Fruit fly (Drosophila melanogaster): ENCODE data around the gene Ada2a.

Ada2a gene

dm6 chr3R:18255281-18255680, at the start of gene Ada2a, which contains the start of the genes Polr2D, Tgs1 and moi:
Gene Ada2a (minus strand): TSS chr3R:18255487.
Gene Polr2D (minus strand): TSS chr3R:18255487.
Gene Tgs1 (plus strand): TSS chr3R:18255530.
Gene moi (plus strand): TSS chr3R:18255530.
- no peak for TF ChIP-seq CG34367 (tag; optimal IDR thresholded peaks at IDR 0.05)
- no peak for TF ChIP-seq CG10348 (GFP tag; IDR thresholded peaks at IDR 0.05)
- TF ChIP-seq CG8301 (tag; optimal IDR thresholded peaks at IDR 0.05) = no peak
- TF ChIP-seq CG12605 (GFP tag; IDR thresholded peaks at IDR 0.05) = no peak
- TF ChIP-seq EcR (GFP tag; optimal IDR thresholded peaks at IDR 0.05) = no peak
- TF ChIP-seq Pif1B (GFP tag; optimal IDR thresholded peaks at IDR 0.05) = no peak
- TF ChIP-seq Pif1A (GFP tag; optimal IDR thresholded peaks at IDR 0.05) = no peak
- no peak for TF ChIP-seq Snoo (tag; optimal IDR thresholded peaks at IDR 0.05)
- no peak for TF ChIP-seq CG32121 (GFP tag; IDR thresholded peaks at IDR 0.05)
- TF ChIP-seq CG15710 (tag; optimal IDR thresholded peaks at IDR 0.05) = no peak
- no peak for TF ChIP-seq Ets98B (GFP tag; IDR thresholded peaks at IDR 0.05)
- no peak for TF ChIP-seq CG9948 (tag; optimal IDR thresholded peaks at IDR 0.05)
- no peak for TF ChIP-seq gl (tag; optimal IDR thresholded peaks at IDR 0.05)
- no peak for TF ChIP-seq D1 (tag; optimal IDR thresholded peaks at IDR 0.05)
- no peak for TF ChIP-seq fd96Ca (GFP tag; IDR thresholded peaks at IDR 0.05)
- TF ChIP-seq rn (GFP tag; IDR thresholded peaks at IDR 0.05) = no peak
- no peak for TF ChIP-seq CG13204 (GFP tag; optimal IDR thresholded peaks at IDR 0.05)
- no peak for TF ChIP-seq CG8159 (tag; optimal IDR thresholded peaks at IDR 0.05)
- no peak for TF ChIP-seq CG17806 (tag; optimal IDR thresholded peaks at IDR 0.05)

dm6 chr3R:18302749-18303148, 47.5 kb upstream of the Ada2a start, which contains the start of gene CG7126:
Gene CG7126 (minus strand): TSS chr3R:18302849.
- TF ChIP-seq CG4496 (GFP tag; IDR thresholded peaks at IDR 0.05) (no peak), CG8301 (tag; optimal IDR thresholded peaks at IDR 0.05) (no peak), CG32121 (GFP tag; IDR thresholded peaks at IDR 0.05) (no peak), Pif1B (GFP tag; optimal IDR thresholded peaks at IDR 0.05) (no peak), gl (tag; optimal IDR thresholded peaks at IDR 0.05) (no peak), CG17806 (tag; optimal IDR thresholded peaks at IDR 0.05) (no peak), rn (GFP tag; IDR thresholded peaks at IDR 0.05) (no peak), CG12605 (GFP tag; IDR thresholded peaks at IDR 0.05) (no peak), Snoo (tag; optimal IDR thresholded peaks at IDR 0.05) (no peak), CG9948 (tag; optimal IDR thresholded peaks at IDR 0.05) (no peak), CG34367 (tag; optimal IDR thresholded peaks at IDR 0.05) (no peak), Pif1A (GFP tag; optimal IDR thresholded peaks at IDR 0.05) (no peak), Ets98B (GFP tag; IDR thresholded peaks at IDR 0.05) (no peak), CG8159 (tag; optimal IDR thresholded peaks at IDR 0.05) (no peak), CG15710 (tag; optimal IDR thresholded peaks at IDR 0.05) (no peak)

- TF ChIP-seq fd96Ca (GFP tag; IDR thresholded peaks at IDR 0.05) = no peak
- TF ChIP-seq D1 (tag; optimal IDR thresholded peaks at IDR 0.05) = peak; percentile 76
- no peak for TF ChIP-seq Snoo (tag; optimal IDR thresholded peaks at IDR 0.05)
- no peak for TF ChIP-seq gl (tag; optimal IDR thresholded peaks at IDR 0.05)
- TF ChIP-seq CG15710 (tag; optimal IDR thresholded peaks at IDR 0.05) = no peak
- TF ChIP-seq CG4496 (GFP tag; IDR thresholded peaks at IDR 0.05) = no peak
- TF ChIP-seq CG34367 (tag; optimal IDR thresholded peaks at IDR 0.05) = no peak
- no peak for TF ChIP-seq CG17806 (tag; optimal IDR thresholded peaks at IDR 0.05)
These were observed 46.3 kb upstream of the Ada2a start, which contains the start of gene Polr1E for dm6 chr3R:18301569-18301968. Gene Polr1E (minus strand): TSS chr3R:18301728.

- TF ChIP-seq CG4496 (GFP tag; IDR thresholded peaks at IDR 0.05) (peak; percentile 76; the same call in 1 of the 3 replicates), CG17806 (tag; optimal IDR thresholded peaks at IDR 0.05) (peak; percentile 58), Ets98B (GFP tag; IDR thresholded peaks at IDR 0.05) (peak; percentile 62), fd96Ca (GFP tag; IDR thresholded peaks at IDR 0.05) (peak; percentile 59), rn (GFP tag; IDR thresholded peaks at IDR 0.05) (0 out of 2 replicates have a peak, but pooled peaks have one; percentile 8), CG15710 (tag; optimal IDR thresholded peaks at IDR 0.05) (peak; percentile 68), Pif1A (GFP tag; optimal IDR thresholded peaks at IDR 0.05) (no peak), CG10348 (GFP tag; IDR thresholded peaks at IDR 0.05) (no peak), gl (tag; optimal IDR thresholded peaks at IDR 0.05) (no peak), Snoo (tag; optimal IDR thresholded peaks at IDR 0.05) (peak; percentile 20), CG8159 (tag; optimal IDR thresholded peaks at IDR 0.05) (no peak), Pif1B (GFP tag; optimal IDR thresholded peaks at IDR 0.05) (no peak), CG34367 (tag; optimal IDR thresholded peaks at IDR 0.05) (peak; percentile 51), CG13204 (GFP tag; optimal IDR thresholded peaks at IDR 0.05) (no peak), EcR (GFP tag; optimal IDR thresholded peaks at IDR 0.05) (no peak), CG14655 (GFP tag; optimal IDR thresholded peaks at IDR 0.05) (no peak), D1 (tag; optimal IDR thresholded peaks at IDR 0.05) (no peak), CG32121 (GFP tag; IDR thresholded peaks at IDR 0.05) (no peak), CG12605 (GFP tag; IDR thresholded peaks at IDR 0.05) (0 out of 2 replicates have a peak, but pooled peaks have one; percentile 42), CG9948 (tag; optimal IDR thresholded peaks at IDR 0.05) (peak; percentile 43), CG8301 (tag; optimal IDR thresholded peaks at IDR 0.05) (peak; percentile 29)
These were observed 43.6 kb upstream of the Ada2a start, which contains the start of gene Dlc90F for dm6 chr3R:18298900-18299321. Gene Dlc90F (plus strand): TSS chr3R:18299229.

- TF ChIP-seq fd96Ca (GFP tag; IDR thresholded peaks at IDR 0.05) (no peak; the same call in 1 of the 3 replicates), CG34367 (tag; optimal IDR thresholded peaks at IDR 0.05) (no peak), EcR (GFP tag; optimal IDR thresholded peaks at IDR 0.05) (peak; percentile 64), CG9948 (tag; optimal IDR thresholded peaks at IDR 0.05) (no peak), CG12605 (GFP tag; IDR thresholded peaks at IDR 0.05) (0 out of 2 replicates have a peak, but pooled peaks have one; percentile 18), CG10348 (GFP tag; IDR thresholded peaks at IDR 0.05) (no peak), CG13204 (GFP tag; optimal IDR thresholded peaks at IDR 0.05) (peak; percentile 61), CG14655 (GFP tag; optimal IDR thresholded peaks at IDR 0.05) (no peak), CG17806 (tag; optimal IDR thresholded peaks at IDR 0.05) (no peak), rn (GFP tag; IDR thresholded peaks at IDR 0.05) (no peak), CG32121 (GFP tag; IDR thresholded peaks at IDR 0.05) (peak; percentile 63; the same call in 1 of the 2 replicates), CG8301 (tag; optimal IDR thresholded peaks at IDR 0.05) (no peak), Pif1B (GFP tag; optimal IDR thresholded peaks at IDR 0.05) (peak; percentile 74), Snoo (tag; optimal IDR thresholded peaks at IDR 0.05) (no peak), CG8159 (tag; optimal IDR thresholded peaks at IDR 0.05) (peak; percentile 75), Ets98B (GFP tag; IDR thresholded peaks at IDR 0.05) (peak; percentile 70), gl (tag; optimal IDR thresholded peaks at IDR 0.05) (no peak), CG4496 (GFP tag; IDR thresholded peaks at IDR 0.05) (peak; percentile 42; the same call in 1 of the 3 replicates), CG15710 (tag; optimal IDR thresholded peaks at IDR 0.05) (peak; percentile 2), D1 (tag; optimal IDR thresholded peaks at IDR 0.05) (no peak), Pif1A (GFP tag; optimal IDR thresholded peaks at IDR 0.05) (peak; percentile 9)
These were observed 43.1 kb upstream of the Ada2a start for dm6 chr3R:18298298-18298899.

All from whole organism, pupa.